Worm (Caenorhabditis elegans) whole organism, L1 larva: Measurements from ENCODE around the gene Y24D9A.7.

Source experiments
- C04F5.9 ChIP-seq: sonication (generic microtip); optimal IDR thresholded peaks from 2 replicates; lab custom pipeline; 2016; ENCODE audit warnings: missing genetic modification characterization, missing compliant biosample characterization
- F16B12.6 ChIP-seq: fragments of 150-350 bp; optimal IDR thresholded peaks from 2 replicates; lab custom pipeline; 2014; ENCODE audit warnings: missing biosample characterization, missing genetic modification characterization
- blmp-1 ChIP-seq: fragments of 150-350 bp; optimal IDR thresholded peaks from 2 replicates; lab custom pipeline; 2014; ENCODE audit warnings: missing biosample characterization, missing genetic modification characterization
- ceh-63 ChIP-seq: fragments of 200-800 bp; sonication (Bioruptor generic); optimal IDR thresholded peaks from 2 replicates; lab custom pipeline; 2018; ENCODE audit warnings: mild to moderate bottlenecking, missing genetic modification characterization, missing compliant biosample characterization
- ceh-8 ChIP-seq: fragments of 200-800 bp; sonication (Bioruptor generic); optimal IDR thresholded peaks from 2 replicates; lab custom pipeline; 2018; ENCODE audit warnings: mild to moderate bottlenecking, missing genetic modification characterization, moderate library complexity, missing compliant biosample characterization
- ceh-82 ChIP-seq, 3 experiments: fragments of 150-350 bp in 1 of 3; sonication (generic microtip) in 2 of 3; optimal IDR thresholded peaks; 2 replicates each; lab custom pipeline; 2014 to 2017; ENCODE audit warnings: missing biosample characterization in 3 of 3, missing genetic modification characterization in 3 of 3
- ceh-88 ChIP-seq: fragments of 200-800 bp; sonication (Bioruptor generic); IDR thresholded peaks from 2 replicates; pipeline ENCODE4 v1.3.6; 2022; ENCODE audit warnings: missing genetic modification characterization, missing compliant biosample characterization
- dpl-1 ChIP-seq, 3 experiments: fragments of 150-350 bp in 2 of 3; sonication (generic microtip) in 1 of 3; optimal IDR thresholded peaks; 2 replicates each; lab custom pipeline; 2014 to 2017; ENCODE audit warnings: missing biosample characterization in 3 of 3, missing genetic modification characterization in 3 of 3, missing genetic modification reagents in 3 of 3
- efl-1 ChIP-seq, 4 experiments: fragments of 150-350 bp; optimal IDR thresholded peaks in 3 of 4; peaks in 1 of 4; 1 replicate in 1 of 4; 2 replicates in 3 of 4; lab custom pipeline; 2014; ENCODE audit warnings: missing biosample characterization in 2 of 4, missing genetic modification characterization in 2 of 4, missing genetic modification reagents in 2 of 4
- efl-3 ChIP-seq: fragments of 200-800 bp; sonication (Bioruptor generic); optimal IDR thresholded peaks from 2 replicates; lab custom pipeline; 2018; ENCODE audit warnings: mild to moderate bottlenecking, missing genetic modification characterization, missing compliant biosample characterization
- egl-13 ChIP-seq: sonication (generic microtip); optimal IDR thresholded peaks from 2 replicates; lab custom pipeline; 2016; ENCODE audit warnings: missing genotype, missing genetic modification reagents, missing genetic modification characterization, missing compliant biosample characterization
- elt-3 ChIP-seq, 6 experiments: fragments of 150-350 bp in 1 of 6; sonication (generic microtip); optimal IDR thresholded peaks; 2 replicates each; lab custom pipeline; 2017 to 2018; ENCODE audit warnings: missing biosample characterization in 6 of 6, missing genetic modification characterization in 6 of 6, inconsistent platforms in 1 of 6
- fkh-8 ChIP-seq: sonication (generic microtip); optimal IDR thresholded peaks from 2 replicates; lab custom pipeline; 2016; ENCODE audit warnings: mild to moderate bottlenecking, missing genetic modification characterization, missing compliant biosample characterization
- fos-1 ChIP-seq: fragments of 150-350 bp; optimal IDR thresholded peaks from 2 replicates; lab custom pipeline; 2014; ENCODE audit warnings: missing biosample characterization, missing genetic modification characterization
- hlh-17 ChIP-seq: fragments of 200-800 bp; sonication (Bioruptor generic); optimal IDR thresholded peaks from 2 replicates; lab custom pipeline; 2018; ENCODE audit warnings: missing genetic modification characterization, mild to moderate bottlenecking, missing compliant biosample characterization, moderate library complexity, borderline replicate concordance
- hpl-2 ChIP-seq: fragments of 150-350 bp; optimal IDR thresholded peaks from 2 replicates; lab custom pipeline; 2014; ENCODE audit warnings: missing biosample characterization, missing genetic modification reagents, missing genetic modification characterization
- irx-1 ChIP-seq: sonication (generic microtip); optimal IDR thresholded peaks from 2 replicates; lab custom pipeline; 2016; ENCODE audit warnings: missing genetic modification characterization, missing compliant biosample characterization
- isw-1 ChIP-seq: fragments of 200-800 bp; sonication (Bioruptor generic); IDR thresholded peaks from 2 replicates; pipeline ENCODE4 v1.3.6; 2022; ENCODE audit warnings: missing genetic modification characterization, missing compliant biosample characterization
- jun-1 ChIP-seq: fragments of 150-350 bp; optimal IDR thresholded peaks from 2 replicates; lab custom pipeline; 2014; ENCODE audit warnings: missing biosample characterization, missing genetic modification reagents, missing genetic modification characterization
- lin-14 ChIP-seq: fragments of 200-800 bp; sonication (Bioruptor generic); optimal IDR thresholded peaks from 2 replicates; lab custom pipeline; 2018; ENCODE audit warnings: mild to moderate bottlenecking, missing genetic modification characterization, moderate library complexity, missing compliant biosample characterization
- lin-15B ChIP-seq: fragments of 150-350 bp; sonication (generic microtip); optimal IDR thresholded peaks from 3 replicates; lab custom pipeline; 2014; ENCODE audit warnings: missing biosample characterization, missing genetic modification characterization
- lin-35 ChIP-seq, 2 experiments: fragments of 150-350 bp; optimal IDR thresholded peaks; 2 replicates each; lab custom pipeline; 2014; ENCODE audit warnings: missing biosample characterization in 2 of 2, missing genetic modification characterization in 2 of 2, missing genetic modification reagents in 2 of 2
- lin-39 ChIP-seq: fragments of 150-350 bp; optimal IDR thresholded peaks from 2 replicates; lab custom pipeline; 2014; ENCODE audit warnings: missing biosample characterization, missing genetic modification reagents, missing genetic modification characterization
- lsy-2 ChIP-seq, 2 experiments: fragments of 150-350 bp; optimal IDR thresholded peaks; 2 replicates each; lab custom pipeline; 2014; ENCODE audit warnings: missing biosample characterization in 2 of 2, missing genetic modification characterization in 2 of 2
- mab-9 ChIP-seq: fragments of 200-800 bp; sonication (Bioruptor generic); IDR thresholded peaks from 2 replicates; pipeline ENCODE4 v1.3.6; 2022; ENCODE audit warnings: missing genetic modification reagents, missing genetic modification characterization, missing compliant biosample characterization
- mef-2 ChIP-seq: fragments of 150-350 bp; optimal IDR thresholded peaks from 2 replicates; lab custom pipeline; 2014; ENCODE audit warnings: missing biosample characterization, missing genetic modification characterization
- nhr-19 ChIP-seq: fragments of 200-800 bp; sonication (Bioruptor generic); conservative IDR thresholded peaks from 2 replicates; pipeline ENCODE4 v1.3.6; 2022; ENCODE audit warnings: missing genetic modification characterization, missing compliant biosample characterization
- nhr-28 ChIP-seq: fragments of 150-350 bp; optimal IDR thresholded peaks from 2 replicates; lab custom pipeline; 2014; ENCODE audit warnings: missing biosample characterization, missing genetic modification characterization
- nhr-47 ChIP-seq: sonication (generic microtip); optimal IDR thresholded peaks from 2 replicates; lab custom pipeline; 2016; ENCODE audit warnings: mild to moderate bottlenecking, missing genetic modification characterization, moderate library complexity, missing compliant biosample characterization
- nhr-85 ChIP-seq: sonication (generic microtip); peaks from one replicate; lab custom pipeline; 2016; ENCODE audit warnings: missing genetic modification characterization, inconsistent platforms, missing compliant biosample characterization
- nhr-90 ChIP-seq: sonication (generic microtip); optimal IDR thresholded peaks from 2 replicates; lab custom pipeline; 2016; ENCODE audit warnings: mild to moderate bottlenecking, missing genetic modification characterization, missing compliant biosample characterization; ENCODE audit not compliant: poor library complexity
- pqm-1 ChIP-seq: sonication (generic microtip); optimal IDR thresholded peaks from 3 replicates; lab custom pipeline; 2017; ENCODE audit warnings: missing biosample characterization, missing genetic modification characterization
- rnt-1 ChIP-seq: sonication (generic microtip); optimal IDR thresholded peaks from 2 replicates; lab custom pipeline; 2016; ENCODE audit warnings: mild to moderate bottlenecking, missing genetic modification characterization, moderate library complexity, missing compliant biosample characterization
- skn-1 ChIP-seq: fragments of 150-350 bp; optimal IDR thresholded peaks from 2 replicates; lab custom pipeline; 2014; ENCODE audit warnings: missing biosample characterization, missing genetic modification characterization
- snpc-4 ChIP-seq: fragments of 150-350 bp; optimal IDR thresholded peaks from 2 replicates; lab custom pipeline; 2014; ENCODE audit warnings: missing biosample characterization, missing genetic modification characterization
- snu-23 ChIP-seq: sonication (generic microtip); optimal IDR thresholded peaks from 2 replicates; lab custom pipeline; 2016; ENCODE audit warnings: missing genetic modification characterization, missing compliant biosample characterization
- sox-4 ChIP-seq: sonication (generic microtip); optimal IDR thresholded peaks from 2 replicates; lab custom pipeline; 2016; ENCODE audit warnings: missing genetic modification characterization, missing compliant biosample characterization
- swsn-7 ChIP-seq: sonication (generic microtip); optimal IDR thresholded peaks from 2 replicates; lab custom pipeline; 2016; ENCODE audit warnings: missing genetic modification characterization, missing compliant biosample characterization
- tbx-2 ChIP-seq: sonication (generic microtip); optimal IDR thresholded peaks from 2 replicates; lab custom pipeline; 2016; ENCODE audit warnings: missing genetic modification characterization, missing compliant biosample characterization
- unc-62 ChIP-seq: fragments of 150-350 bp; optimal IDR thresholded peaks from 2 replicates; lab custom pipeline; 2014; ENCODE audit warnings: missing biosample characterization, missing genetic modification reagents, missing genetic modification characterization
- unc-86 ChIP-seq: sonication (generic microtip); optimal IDR thresholded peaks from 2 replicates; lab custom pipeline; 2016; ENCODE audit warnings: missing genetic modification characterization, missing compliant biosample characterization
- unc-98 ChIP-seq: fragments of 200-800 bp; sonication (Bioruptor generic); IDR thresholded peaks from 2 replicates; pipeline ENCODE4 v1.3.6; 2022; ENCODE audit warnings: missing genetic modification characterization, missing compliant biosample characterization
- xbp-1 ChIP-seq: sonication (generic microtip); optimal IDR thresholded peaks from 2 replicates; lab custom pipeline; 2016; ENCODE audit warnings: missing genetic modification characterization, missing compliant biosample characterization
- zip-4 ChIP-seq: fragments of 200-800 bp; sonication (Bioruptor generic); optimal IDR thresholded peaks from 2 replicates; lab custom pipeline; 2018; ENCODE audit warnings: mild to moderate bottlenecking, missing genetic modification characterization, moderate library complexity, missing compliant biosample characterization
- ztf-11 ChIP-seq, 2 experiments: sonication (generic microtip); optimal IDR thresholded peaks; 2 replicates each; lab custom pipeline; 2016 to 2017; ENCODE audit warnings: missing genetic modification characterization in 2 of 2, missing biosample characterization in 1 of 2, missing compliant biosample characterization in 1 of 2

Y24D9A.7 gene

DNA sequence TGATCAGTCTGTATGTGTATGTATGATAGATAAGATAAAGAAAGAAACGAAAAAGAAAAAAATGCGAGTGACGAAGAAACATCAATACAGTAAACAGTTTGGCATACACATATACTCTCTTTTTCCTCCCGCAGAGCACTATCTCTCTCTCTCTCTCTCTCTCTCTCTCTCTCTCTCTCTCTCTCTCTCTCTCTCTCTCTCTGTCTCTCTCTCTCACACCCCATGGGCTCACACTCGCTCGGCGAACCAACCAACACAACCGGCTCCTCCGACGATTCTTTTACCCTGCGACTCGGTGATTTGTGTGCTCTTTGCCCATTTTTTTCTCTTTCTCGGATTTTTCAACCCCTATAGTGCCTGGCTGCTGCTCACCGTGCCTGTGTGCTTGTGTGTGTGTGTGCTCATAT lies 2.1 kb upstream of the Y24D9A.7 start (continued):
- TF ChIP-seq blmp-1 (tag; lab: Kevin White, UChicago) (no peak), snu-23 (GFP tag; lab: Kevin White, UChicago) (peak; percentile 5), nhr-85 (tag; lab: Kevin White, UChicago) (peak; percentile 54), tbx-2 (tag; lab: Kevin White, UChicago) (peak; percentile 40), unc-98 (no peak), irx-1 (tag; lab: Kevin White, UChicago) (peak; percentile 5), lin-35 (GFP tag; optimal IDR thresholded peaks at IDR 0.05; lab: Kevin White, UChicago) (peak in 1 of 2 experiments; percentile 24), hlh-17 (no peak), lin-39 (tag; lab: Kevin White, UChicago) (no peak), rnt-1 (tag; lab: Kevin White, UChicago) (peak; percentile 62), sox-4 (tag; lab: Kevin White, UChicago) (no peak), isw-1 (GFP tag; lab: Robert Waterston, UW) (no peak), lin-15B (tag; lab: Kevin White, UChicago) (no peak), skn-1 (tag; lab: Kevin White, UChicago) (peak; percentile 20), dpl-1 (GFP tag; optimal IDR thresholded peaks at IDR 0.05; lab: Kevin White, UChicago) (peak in 1 of 3 experiments; percentile 3), jun-1 (tag; lab: Kevin White, UChicago) (peak; percentile 62), ceh-82 (tag; optimal IDR thresholded peaks at IDR 0.05; lab: Kevin White, UChicago) (no peak), nhr-19 (GFP tag; lab: Robert Waterston, UW) (peak; percentile 64), zip-4 (GFP tag; lab: Kevin White, UChicago) (peak; percentile 12), hpl-2 (GFP tag; lab: Kevin White, UChicago) (no peak), mef-2 (tag; lab: Kevin White, UChicago) (no peak), ceh-88 (GFP tag; lab: Robert Waterston, UW) (no peak), fkh-8 (tag; lab: Kevin White, UChicago) (no peak), ceh-63 (GFP tag; lab: Kevin White, UChicago) (no peak), lsy-2 (tag; optimal IDR thresholded peaks at IDR 0.05; lab: Kevin White, UChicago) (peak; percentile 43 to 44), F16B12.6 (tag; lab: Kevin White, UChicago) (no peak), nhr-90 (peak; percentile 60), lin-14 (GFP tag; lab: Kevin White, UChicago) (peak; percentile 67), efl-3 (GFP tag; lab: Kevin White, UChicago) (no peak), ztf-11 (tag; optimal IDR thresholded peaks at IDR 0.05; lab: Kevin White, UChicago) (no peak), ceh-8 (GFP tag; lab: Kevin White, UChicago) (no peak), egl-13 (no peak), elt-3 (tag; optimal IDR thresholded peaks at IDR 0.05; lab: Kevin White, UChicago) (no peak), snpc-4 (tag; lab: Kevin White, UChicago) (no peak), unc-62 (GFP tag; lab: Kevin White, UChicago) (no peak), nhr-28 (tag; lab: Kevin White, UChicago) (no peak), efl-1 (optimal IDR thresholded peaks at IDR 0.05; lab: Kevin White, UChicago) (peak; percentile 52 to 54), efl-1 (GFP tag; optimal IDR thresholded peaks at IDR 0.05 in 1 of 2; lab: Kevin White, UChicago) (peak; percentile 12 to 93), swsn-7 (tag; lab: Kevin White, UChicago) (peak; percentile 43), mab-9 (GFP tag; lab: Robert Waterston, UW) (no peak), pqm-1 (tag; lab: Kevin White, UChicago) (no peak), nhr-47 (tag; lab: Kevin White, UChicago) (peak; percentile 32), C04F5.9 (tag; lab: Kevin White, UChicago) (no peak), fos-1 (tag; lab: Kevin White, UChicago) (no peak), xbp-1 (no peak), unc-86 (tag; lab: Kevin White, UChicago) (no peak)
- TF ChIP-seq, all 84 proteins: peak for 24
